Worm (Caenorhabditis elegans): ENCODE data around the gene cpsf-4.

Gene cpsf-4

DNA sequence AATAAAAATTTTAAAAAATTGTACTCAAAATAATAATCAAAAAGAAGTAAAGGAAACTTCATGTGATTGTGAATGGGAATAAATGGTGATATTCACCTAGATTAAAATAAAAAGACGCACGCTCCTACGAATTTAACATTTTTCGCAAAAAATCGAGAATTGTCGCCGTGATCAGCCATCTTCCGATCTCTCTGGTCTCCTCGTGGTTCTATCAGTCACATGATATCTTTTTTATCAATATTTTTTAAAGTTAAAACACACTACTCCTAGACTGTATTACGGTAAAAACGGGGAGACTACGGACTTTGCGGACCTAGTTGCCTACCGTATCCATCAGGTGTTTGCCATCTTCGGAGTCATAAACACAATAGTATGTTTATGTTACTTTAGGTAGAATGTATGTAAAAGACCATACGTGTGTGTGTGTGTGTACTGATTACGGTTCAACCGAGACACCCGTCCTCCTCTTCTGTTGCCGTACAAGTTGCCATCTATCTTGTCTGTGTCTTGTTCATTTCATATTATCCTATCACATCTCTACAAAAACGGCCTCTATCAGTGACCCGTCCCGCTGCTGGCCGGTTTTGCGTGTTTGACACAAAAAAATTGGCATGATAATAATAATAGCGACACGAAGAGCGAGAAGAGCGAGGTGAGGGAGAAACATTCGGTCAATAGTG lies 46.6 kb downstream of the cpsf-4 start, which contains the start of gene T12G3.2 (continued):
- TF ChIP-seq zag-1 (tag; optimal IDR thresholded peaks at IDR 0.05): no peak
- no peak for TF ChIP-seq snpc-4 (tag; optimal IDR thresholded peaks at IDR 0.05)
- no peak for TF ChIP-seq mdl-1 (tag; optimal IDR thresholded peaks at IDR 0.05)
- TF ChIP-seq sma-9 (GFP tag; optimal IDR thresholded peaks at IDR 0.05): peak; percentile 49
- TF ChIP-seq sma-9 (tag; optimal IDR thresholded peaks at IDR 0.05): no peak
- peak; percentile 44 for TF ChIP-seq sma-3 (GFP tag; optimal IDR thresholded peaks at IDR 0.05)

DNA sequence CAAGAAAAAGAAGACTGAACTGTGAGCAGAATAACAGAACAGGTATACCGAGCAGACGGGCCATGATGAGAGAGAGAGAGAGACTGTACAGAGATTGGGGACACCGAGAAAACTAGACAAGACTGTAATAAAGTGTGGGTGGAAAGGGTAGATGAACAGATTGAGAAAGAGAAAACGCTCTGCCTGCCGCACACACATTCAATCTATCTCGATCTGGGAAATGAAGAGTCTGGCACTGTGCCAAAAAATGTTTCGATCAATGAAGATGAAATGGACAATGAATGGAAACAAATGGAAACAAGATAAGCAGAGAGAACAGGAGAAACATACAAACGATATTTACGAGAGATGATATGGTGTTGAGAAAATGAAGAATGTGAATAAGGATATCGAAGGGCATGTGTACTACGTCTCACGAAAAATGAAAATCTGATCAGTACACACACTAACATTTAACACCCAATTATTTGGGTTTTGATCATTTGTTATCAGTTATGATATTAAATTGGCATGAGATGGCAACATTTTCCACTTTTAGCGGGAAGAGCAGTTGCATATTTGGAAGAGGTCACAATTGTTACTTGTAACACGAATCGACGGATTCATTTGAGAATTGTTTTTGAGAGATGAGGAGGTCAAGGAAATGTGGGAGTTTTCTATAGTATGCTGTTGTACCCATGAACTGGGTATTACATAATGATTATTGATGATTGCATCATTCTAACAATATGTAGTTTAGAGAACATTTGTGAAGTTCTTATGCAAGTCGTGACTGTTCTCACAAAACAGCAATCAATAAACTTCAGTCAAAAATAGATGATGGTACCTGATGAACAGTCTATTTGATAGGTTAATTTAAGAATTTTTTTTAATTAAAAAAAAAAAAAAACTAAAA lies 48.2 kb downstream of the cpsf-4 start:
- TF ChIP-seq nhr-129 (tag; optimal IDR thresholded peaks at IDR 0.05) (peak; percentile 64), ceh-16 (tag; optimal IDR thresholded peaks at IDR 0.05) (peak; percentile 29), nhr-21 (tag; optimal IDR thresholded peaks at IDR 0.05) (peak; percentile 47), lsy-2 (tag; optimal IDR thresholded peaks at IDR 0.05) (peak in 1 of 2 experiments; percentile 21), egl-27 (tag; optimal IDR thresholded peaks at IDR 0.05) (peak; percentile 34), sma-3 (GFP tag; optimal IDR thresholded peaks at IDR 0.05) (peak; percentile 59), lin-11 (tag; optimal IDR thresholded peaks at IDR 0.05) (no peak), blmp-1 (tag; optimal IDR thresholded peaks at IDR 0.05; ENCODE audit: insufficient read depth) (peak; percentile 56), sma-9 (GFP tag; optimal IDR thresholded peaks at IDR 0.05) (peak; percentile 83), sma-9 (tag; optimal IDR thresholded peaks at IDR 0.05) (no peak), nhr-25 (tag; optimal IDR thresholded peaks at IDR 0.05) (peak; percentile 36), alr-1 (tag; optimal IDR thresholded peaks at IDR 0.05) (no peak), fos-1 (tag; optimal IDR thresholded peaks at IDR 0.05) (peak; percentile 28), elt-3 (tag; optimal IDR thresholded peaks at IDR 0.05) (no peak)

- TF ChIP-seq crh-2 (tag; optimal IDR thresholded peaks at IDR 0.05): peak; percentile 36
- peak; percentile 51 for TF ChIP-seq sma-9 (GFP tag; optimal IDR thresholded peaks at IDR 0.05)
- TF ChIP-seq sma-9 (tag; optimal IDR thresholded peaks at IDR 0.05): no peak
- TF ChIP-seq unc-62 (GFP tag; optimal IDR thresholded peaks at IDR 0.05): no peak
- no peak for TF ChIP-seq nhr-12 (tag; optimal IDR thresholded peaks at IDR 0.05)
- peak; percentile 61 for TF ChIP-seq nhr-129 (tag; optimal IDR thresholded peaks at IDR 0.05)
- TF ChIP-seq ceh-16 (tag; optimal IDR thresholded peaks at IDR 0.05): no peak
- peak; percentile 16 for TF ChIP-seq fos-1 (tag; optimal IDR thresholded peaks at IDR 0.05)
- no peak for TF ChIP-seq nhr-11 (tag; optimal IDR thresholded peaks at IDR 0.05)
- no peak for TF ChIP-seq zag-1 (tag; optimal IDR thresholded peaks at IDR 0.05)
Measured at ce11 chrIV:12043054-12043453, 50.2 kb downstream of the cpsf-4 start.

Measured in whole organism, L2 larva.